Fruit fly (Drosophila melanogaster) whole organism, adult: ENCODE results near the gene CG31370.

Experiments used
- CG11617 ChIP-seq: fragments of 200-800 bp; sonication (Bioruptor generic); optimal IDR thresholded peaks from 2 replicates; lab custom pipeline; 2017; ENCODE audit warnings: mild to moderate bottlenecking, missing biosample characterization, missing genetic modification reagents, missing genetic modification characterization
- CG12768 ChIP-seq: fragments of 200-800 bp; sonication (Bioruptor generic); optimal IDR thresholded peaks from 2 replicates; lab custom pipeline; 2017; ENCODE audit warnings: missing biosample characterization, missing genetic modification characterization, mild to moderate bottlenecking, moderate library complexity, missing genetic modification reagents
- CG1620 ChIP-seq: fragments of 200-800 bp; sonication (Bioruptor generic); optimal IDR thresholded peaks from 2 replicates; lab custom pipeline; 2016; ENCODE audit warnings: missing biosample characterization, missing genetic modification characterization
- CG33017 ChIP-seq: fragments of 200-800 bp; sonication (Bioruptor generic); optimal IDR thresholded peaks from 2 replicates; lab custom pipeline; 2018; ENCODE audit warnings: missing biosample characterization, mild to moderate bottlenecking, missing genetic modification characterization, moderate library complexity
- CG5204 ChIP-seq: fragments of 200-800 bp; sonication (Bioruptor generic); optimal IDR thresholded peaks from 2 replicates; lab custom pipeline; 2016; ENCODE audit warnings: missing biosample characterization, missing genetic modification characterization
- CG7045 ChIP-seq: fragments of 200-800 bp; sonication (Bioruptor generic); optimal IDR thresholded peaks from 2 replicates; lab custom pipeline; 2017; ENCODE audit warnings: missing biosample characterization, mild to moderate bottlenecking, missing genetic modification characterization
- CG7101 ChIP-seq: fragments of 200-800 bp; sonication (Bioruptor generic); optimal IDR thresholded peaks from 2 replicates; lab custom pipeline; 2018; ENCODE audit warnings: missing biosample characterization, mild to moderate bottlenecking, missing genetic modification characterization, moderate library complexity
- Clk ChIP-seq: fragments of 200-800 bp; sonication (Bioruptor generic); optimal IDR thresholded peaks from 2 replicates; lab custom pipeline; 2017; ENCODE audit warnings: missing biosample characterization, missing genetic modification characterization
- Crg-1 ChIP-seq: fragments of 200-800 bp; sonication (Bioruptor generic); optimal IDR thresholded peaks from 2 replicates; lab custom pipeline; 2016; ENCODE audit warnings: missing biosample characterization, missing genetic modification characterization
- Hr96 ChIP-seq: fragments of 200-800 bp; sonication (Bioruptor generic); optimal IDR thresholded peaks from 2 replicates; lab custom pipeline; 2016; ENCODE audit warnings: missing biosample characterization, missing genetic modification characterization
- Mnt ChIP-seq: fragments of 200-800 bp; sonication (Bioruptor generic); optimal IDR thresholded peaks from 2 replicates; lab custom pipeline; 2016; ENCODE audit warnings: missing biosample characterization, mild to moderate bottlenecking, missing genetic modification characterization
- bab1 ChIP-seq: fragments of 200-800 bp; sonication (Bioruptor generic); optimal IDR thresholded peaks from 3 replicates; lab custom pipeline; 2019; ENCODE audit warnings: missing biosample characterization, mild to moderate bottlenecking, missing genetic modification characterization, moderate library complexity
- cic ChIP-seq: fragments of 200-800 bp; sonication (Bioruptor generic); optimal IDR thresholded peaks from 2 replicates; lab custom pipeline; 2017; ENCODE audit warnings: missing biosample characterization, mild to moderate bottlenecking, missing genetic modification characterization, moderate library complexity
- cnc ChIP-seq, 2 experiments: fragments of >200 bp; optimal IDR thresholded peaks; 2 replicates each; lab custom pipeline; 2017
- kay ChIP-seq: fragments of 200-800 bp; sonication (Bioruptor generic); peaks from one replicate; lab custom pipeline; 2016; ENCODE audit warnings: missing biosample characterization, missing genetic modification characterization, borderline replicate concordance
- ovo ChIP-seq: fragments of 200-800 bp; sonication (Bioruptor generic); optimal IDR thresholded peaks from 2 replicates; lab custom pipeline; 2016; ENCODE audit warnings: missing biosample characterization, missing genetic modification characterization
- pad ChIP-seq: fragments of 200-800 bp; sonication (Bioruptor generic); optimal IDR thresholded peaks from 3 replicates; lab custom pipeline; 2017; ENCODE audit warnings: missing biosample characterization, missing genetic modification characterization, mild to moderate bottlenecking, moderate library complexity, missing genetic modification reagents
- tj ChIP-seq: fragments of 200-800 bp; sonication (Bioruptor generic); optimal IDR thresholded peaks from 3 replicates; lab custom pipeline; 2017; ENCODE audit warnings: missing biosample characterization, mild to moderate bottlenecking, missing genetic modification characterization, moderate library complexity

The CG31370 gene

dm6 chr3R:25321681-25322080 is 19.4 kb downstream of the CG31370 start:
- TF ChIP-seq kay (GFP tag; lab: Kevin White, UChicago): no peak
- no peak for TF ChIP-seq tj (GFP tag; lab: Kevin White, UChicago)
- no peak for TF ChIP-seq pad (GFP tag; lab: Kevin White, UChicago)
- no peak for TF ChIP-seq Crg-1 (GFP tag; lab: Kevin White, UChicago)
- TF ChIP-seq CG7101 (tag; lab: Kevin White, UChicago): no peak
- no peak for TF ChIP-seq ovo (GFP tag; lab: Kevin White, UChicago)
- TF ChIP-seq CG7045 (GFP tag; lab: Kevin White, UChicago): no peak
- no peak for TF ChIP-seq Mnt (GFP tag; lab: Kevin White, UChicago)

- peak; percentile 10 for TF ChIP-seq CG12768 (GFP tag; lab: Kevin White, UChicago)
- TF ChIP-seq tj (GFP tag; lab: Kevin White, UChicago): no peak
- peak; percentile 28 for TF ChIP-seq cic
These were observed 20.4 kb downstream of the CG31370 start, which contains the start of gene CG10562 for dm6 chr3R:25322657-25323056. TSS of gene CG10562 (minus strand) at chr3R:25322757.

- peak; percentile 13 for TF ChIP-seq CG11617 (GFP tag; lab: Kevin White, UChicago)
- peak; percentile 21 for TF ChIP-seq CG12768 (GFP tag; lab: Kevin White, UChicago)
- no peak for TF ChIP-seq Clk (GFP tag; lab: Kevin White, UChicago)
- no peak for TF ChIP-seq cnc (optimal IDR thresholded peaks at IDR 0.05; lab: Kevin White, UChicago)
- peak; percentile 43 for TF ChIP-seq CG33017 (tag; lab: Kevin White, UChicago)
- peak; percentile 1 for TF ChIP-seq cic
These were observed 26.8 kb downstream of the CG31370 start, which contains the start of gene CHKov1 for dm6 chr3R:25329079-25329478. TSS of gene CHKov1 (minus strand) at chr3R:25329316.

dm6 chr3R:25331103-25331502 is 28.8 kb downstream of the CG31370 start, which contains the start of gene CHKov2:
TSS of gene CHKov2 (minus strand) at chr3R:25331203.
- TF ChIP-seq Clk (GFP tag; lab: Kevin White, UChicago) (no peak), cic (peak; percentile 5), CG12768 (GFP tag; lab: Kevin White, UChicago) (no peak)

- TF ChIP-seq Mnt (GFP tag; lab: Kevin White, UChicago) (peak; percentile 12), kay (GFP tag; lab: Kevin White, UChicago) (no peak), Hr96 (GFP tag; lab: Kevin White, UChicago) (no peak), CG5204 (no peak), bab1 (GFP tag; lab: Kevin White, UChicago) (peak; percentile 67), CG11617 (GFP tag; lab: Kevin White, UChicago) (no peak)
These were observed 32.8 kb downstream of the CG31370 start, which contains the start of the genes CG10669 and CG11902 for dm6 chr3R:25335065-25335464. TSS of gene CG10669 (minus strand) at chr3R:25335243. TSS of gene CG11902 (plus strand) at chr3R:25335257.

dm6 chr3R:25339952-25340351 is 37.7 kb downstream of the CG31370 start, which contains the start of gene rha:
TSS of gene rha (plus strand) at chr3R:25340252.
- TF ChIP-seq kay (GFP tag; lab: Kevin White, UChicago) (no peak), CG7045 (GFP tag; lab: Kevin White, UChicago) (no peak), CG5204 (no peak), CG7101 (tag; lab: Kevin White, UChicago) (no peak)

dm6 chr3R:25346899-25347298 is 44.6 kb downstream of the CG31370 start, which contains the start of gene tobi:
TSS of gene tobi (minus strand) at chr3R:25346921.
- TF ChIP-seq tj (GFP tag; lab: Kevin White, UChicago) (peak; percentile 43), CG1620 (no peak)
